Fruit fly (Drosophila melanogaster) whole organism, embryonic: Measurements from ENCODE around the gene CG46459.

Experiments
- Bdp1 ChIP-seq: fragments of 200-800 bp; sonication (Bioruptor generic); optimal IDR thresholded peaks from 3 replicates; lab custom pipeline; 2016; ENCODE audit warnings: missing biosample characterization, missing genetic modification characterization
- CG11695 ChIP-seq: fragments of 200-800 bp; sonication (Bioruptor generic); IDR thresholded peaks from 3 replicates; pipeline ENCODE4 v1.3.6; 2022; ENCODE audit warnings: missing biosample characterization, missing genetic modification characterization
- CG12155 ChIP-seq: fragments of 200-800 bp; sonication (Bioruptor generic); optimal IDR thresholded peaks from 3 replicates; lab custom pipeline; 2016; ENCODE audit warnings: missing biosample characterization, missing genetic modification characterization
- CG12236 ChIP-seq: fragments of 200-800 bp; sonication (Bioruptor generic); optimal IDR thresholded peaks from 2 replicates; lab custom pipeline; 2016; ENCODE audit warnings: missing biosample characterization, missing genetic modification characterization
- CG12391 ChIP-seq: fragments of 200-800 bp; sonication (Bioruptor generic); optimal IDR thresholded peaks from 3 replicates; lab custom pipeline; 2018; ENCODE audit warnings: missing biosample characterization, mild to moderate bottlenecking, missing genetic modification characterization, moderate library complexity
- CG13287 ChIP-seq: fragments of 200-800 bp; sonication (Bioruptor generic); IDR thresholded peaks from 2 replicates; pipeline ENCODE4 v1.3.6; 2022; ENCODE audit warnings: missing biosample characterization, missing genetic modification characterization; ENCODE audit not compliant: partially characterized antibody
- CG14860 ChIP-seq: fragments of 200-800 bp; sonication (Bioruptor generic); IDR thresholded peaks from 3 replicates; pipeline ENCODE4 v1.3.6; 2022; ENCODE audit warnings: missing biosample characterization, missing genetic modification characterization; ENCODE audit not compliant: partially characterized antibody
- CG16815 ChIP-seq: fragments of 200-800 bp; sonication (Bioruptor generic); optimal IDR thresholded peaks from 3 replicates; lab custom pipeline; 2017; ENCODE audit warnings: missing biosample characterization, mild to moderate bottlenecking, missing genetic modification characterization
- CG2116 ChIP-seq: fragments of 200-800 bp; sonication (Bioruptor generic); optimal IDR thresholded peaks from 3 replicates; lab custom pipeline; 2018; ENCODE audit warnings: missing biosample characterization, mild to moderate bottlenecking, missing genetic modification characterization
- CG30020 ChIP-seq: fragments of 200-800 bp; optimal IDR thresholded peaks from 2 replicates; lab custom pipeline; 2019; ENCODE audit warnings: missing biosample characterization, mild to moderate bottlenecking, missing genetic modification characterization, moderate library complexity
- CG32532 ChIP-seq: fragments of 200-800 bp; sonication (Bioruptor generic); IDR thresholded peaks from 2 replicates; pipeline ENCODE4 v1.3.6; 2022; ENCODE audit warnings: missing biosample characterization, missing genetic modification characterization
- CG4617 ChIP-seq: fragments of 200-800 bp; sonication (Bioruptor generic); optimal IDR thresholded peaks from 3 replicates; lab custom pipeline; 2016; ENCODE audit warnings: missing biosample characterization, missing genetic modification characterization, borderline replicate concordance
- CG6272 ChIP-seq: fragments of 200-800 bp; sonication (Bioruptor generic); IDR thresholded peaks from 2 replicates; pipeline ENCODE4 v1.3.6; 2022; ENCODE audit warnings: missing biosample characterization, missing genetic modification characterization
- CG7357 ChIP-seq: fragments of 200-800 bp; sonication (Bioruptor generic); IDR thresholded peaks from 3 replicates; pipeline ENCODE4 v1.3.6; 2022; ENCODE audit warnings: missing biosample characterization, missing genetic modification characterization
- CG8388 ChIP-seq: fragments of 200-800 bp; sonication (Bioruptor generic); optimal IDR thresholded peaks from 2 replicates; lab custom pipeline; 2019; ENCODE audit warnings: missing biosample characterization, mild to moderate bottlenecking, missing genetic modification characterization, moderate library complexity
- CG9876 ChIP-seq: fragments of 200-800 bp; sonication (Bioruptor generic); optimal IDR thresholded peaks from 2 replicates; lab custom pipeline; 2016; ENCODE audit warnings: missing biosample characterization, missing genetic modification characterization
- CG9932 ChIP-seq: fragments of 200-800 bp; sonication (Bioruptor generic); IDR thresholded peaks from 2 replicates; pipeline ENCODE4 v1.3.6; 2022; ENCODE audit warnings: missing biosample characterization, missing genetic modification characterization
- CTCF ChIP-seq: fragments of 200-800 bp; sonication (Bioruptor generic); optimal IDR thresholded peaks from 2 replicates; lab custom pipeline; 2017; ENCODE audit warnings: missing biosample characterization, mild to moderate bottlenecking, missing genetic modification characterization, moderate library complexity
- Dbx ChIP-seq: fragments of 200-800 bp; sonication (Bioruptor generic); IDR thresholded peaks from 3 replicates; pipeline ENCODE4 v1.3.6; 2022; ENCODE audit warnings: missing biosample characterization, missing genetic modification characterization
- Dip3 ChIP-seq: fragments of 200-800 bp; sonication (Bioruptor generic); optimal IDR thresholded peaks from 3 replicates; lab custom pipeline; 2016; ENCODE audit warnings: missing biosample characterization, missing genetic modification characterization
- Fer2 ChIP-seq: fragments of 200-800 bp; sonication (Bioruptor generic); optimal IDR thresholded peaks from 2 replicates; lab custom pipeline; 2018; ENCODE audit warnings: missing biosample characterization, mild to moderate bottlenecking, missing genetic modification characterization, moderate library complexity
- HLHmδ ChIP-seq: fragments of 200-800 bp; sonication (Bioruptor generic); optimal IDR thresholded peaks from 2 replicates; lab custom pipeline; 2018; ENCODE audit warnings: missing biosample characterization, mild to moderate bottlenecking, missing genetic modification characterization, moderate library complexity
- Max ChIP-seq: fragments of 200-800 bp; sonication (Bioruptor generic); optimal IDR thresholded peaks from 2 replicates; lab custom pipeline; 2016; ENCODE audit warnings: missing biosample characterization, mild to moderate bottlenecking, missing genetic modification characterization
- NC2β ChIP-seq: fragments of 200-800 bp; sonication (Bioruptor generic); optimal IDR thresholded peaks from 2 replicates; lab custom pipeline; 2016; ENCODE audit warnings: missing biosample characterization, missing genetic modification characterization
- NK7.1 ChIP-seq: fragments of 200-800 bp; sonication (Bioruptor generic); optimal IDR thresholded peaks from 3 replicates; lab custom pipeline; 2016; ENCODE audit warnings: missing biosample characterization, missing genetic modification characterization
- Rfx ChIP-seq: fragments of 200-800 bp; sonication (Bioruptor generic); IDR thresholded peaks from 2 replicates; pipeline ENCODE4 v1.3.6; 2022; ENCODE audit warnings: missing biosample characterization, missing genetic modification characterization
- Xbp1 ChIP-seq: fragments of 200-800 bp; sonication (Bioruptor generic); optimal IDR thresholded peaks from 3 replicates; lab custom pipeline; 2016; ENCODE audit warnings: missing biosample characterization, mild to moderate bottlenecking, missing genetic modification characterization
- bbx ChIP-seq: fragments of 200-800 bp; sonication (Bioruptor generic); IDR thresholded peaks from 2 replicates; pipeline ENCODE4 v1.3.6; 2022; ENCODE audit warnings: missing biosample characterization, missing genetic modification characterization; ENCODE audit not compliant: partially characterized antibody
- bowl ChIP-seq: fragments of 200-800 bp; sonication (Bioruptor generic); IDR thresholded peaks from 2 replicates; pipeline ENCODE4 v1.3.6; 2022; ENCODE audit warnings: missing biosample characterization, missing genetic modification characterization
- br ChIP-seq: fragments of >200 bp; optimal IDR thresholded peaks from 2 replicates; lab custom pipeline; 2017
- caup ChIP-seq: fragments of 200-800 bp; sonication (Bioruptor generic); optimal IDR thresholded peaks from 3 replicates; lab custom pipeline; 2017; ENCODE audit warnings: missing biosample characterization, mild to moderate bottlenecking, missing genetic modification characterization, moderate library complexity; ENCODE audit not compliant: severe bottlenecking
- ewg ChIP-seq: fragments of 200-800 bp; sonication (Bioruptor generic); optimal IDR thresholded peaks from 3 replicates; lab custom pipeline; 2017; ENCODE audit warnings: mild to moderate bottlenecking, missing biosample characterization, missing genetic modification reagents, missing genetic modification characterization
- exex ChIP-seq: fragments of 200-800 bp; sonication (Bioruptor generic); optimal IDR thresholded peaks from 4 replicates; lab custom pipeline; 2018; ENCODE audit warnings: missing biosample characterization, mild to moderate bottlenecking, missing genetic modification characterization, moderate library complexity
- fd3F ChIP-seq: fragments of 200-800 bp; sonication (Bioruptor generic); optimal IDR thresholded peaks from 2 replicates; lab custom pipeline; 2018; ENCODE audit warnings: missing biosample characterization, mild to moderate bottlenecking, missing genetic modification characterization, moderate library complexity
- fu2 ChIP-seq: fragments of 200-800 bp; sonication (Bioruptor generic); optimal IDR thresholded peaks from 2 replicates; lab custom pipeline; 2016; ENCODE audit warnings: missing biosample characterization, missing genetic modification characterization
- grau ChIP-seq: fragments of 200-800 bp; optimal IDR thresholded peaks from 3 replicates; lab custom pipeline; 2019; ENCODE audit warnings: missing biosample characterization, mild to moderate bottlenecking, missing genetic modification characterization, moderate library complexity
- hb ChIP-seq: fragments of 200-800 bp; sonication (Bioruptor generic); IDR thresholded peaks from 3 replicates; pipeline ENCODE4 v1.3.6; 2022; ENCODE audit warnings: missing biosample characterization, missing genetic modification characterization; ENCODE audit not compliant: partially characterized antibody
- knrl ChIP-seq: fragments of 200-800 bp; sonication (Bioruptor generic); IDR thresholded peaks from 3 replicates; pipeline ENCODE4 v1.3.6; 2022; ENCODE audit warnings: missing biosample characterization, missing genetic modification characterization; ENCODE audit not compliant: partially characterized antibody
- lab ChIP-seq: fragments of 200-800 bp; sonication (Bioruptor generic); optimal IDR thresholded peaks from 3 replicates; lab custom pipeline; 2017; ENCODE audit warnings: missing biosample characterization, missing genetic modification characterization, mild to moderate bottlenecking, moderate library complexity, missing genetic modification reagents
- lbe ChIP-seq: fragments of 200-800 bp; sonication (Bioruptor generic); optimal IDR thresholded peaks from 2 replicates; lab custom pipeline; 2016; ENCODE audit warnings: missing biosample characterization, mild to moderate bottlenecking, missing genetic modification characterization
- lov ChIP-seq, 2 experiments: fragments of 200-800 bp in 1 of 2; fragments of >200 bp in 1 of 2; sonication (Bioruptor generic) in 1 of 2; IDR thresholded peaks in 1 of 2; optimal IDR thresholded peaks in 1 of 2; 2 replicates in 1 of 2; 3 replicates in 1 of 2; pipeline versions ENCODE4 v1.3.6 to Lab custom; 2017 to 2022; ENCODE audit warnings: missing biosample characterization in 1 of 2, missing genetic modification characterization in 1 of 2
- mld ChIP-seq: fragments of 200-800 bp; sonication (Bioruptor generic); IDR thresholded peaks from 3 replicates; pipeline ENCODE4 v1.3.6; 2022; ENCODE audit warnings: missing biosample characterization, missing genetic modification characterization; ENCODE audit not compliant: partially characterized antibody
- p53 ChIP-seq: fragments of 200-800 bp; sonication (Bioruptor generic); optimal IDR thresholded peaks from 2 replicates; lab custom pipeline; 2016; ENCODE audit warnings: missing biosample characterization, missing genetic modification characterization
- pnt ChIP-seq: fragments of 200-800 bp; sonication (Bioruptor generic); optimal IDR thresholded peaks from 3 replicates; lab custom pipeline; 2016; ENCODE audit warnings: missing biosample characterization, missing genetic modification characterization
- pum ChIP-seq: fragments of 200-800 bp; sonication (Bioruptor generic); optimal IDR thresholded peaks from 2 replicates; lab custom pipeline; 2016; ENCODE audit warnings: missing biosample characterization, missing genetic modification characterization
- stwl ChIP-seq: fragments of 200-800 bp; sonication (Bioruptor generic); optimal IDR thresholded peaks from 3 replicates; lab custom pipeline; 2018; ENCODE audit warnings: missing biosample characterization, mild to moderate bottlenecking, missing genetic modification characterization, moderate library complexity
- trh ChIP-seq: fragments of 200-800 bp; sonication (Bioruptor generic); optimal IDR thresholded peaks from 2 replicates; lab custom pipeline; 2016; ENCODE audit warnings: missing biosample characterization, missing genetic modification characterization
- tx ChIP-seq: fragments of 200-800 bp; sonication (Bioruptor generic); optimal IDR thresholded peaks from 2 replicates; lab custom pipeline; 2016; ENCODE audit warnings: missing biosample characterization, missing genetic modification characterization
- zfh1 ChIP-seq: fragments of 200-800 bp; sonication (Bioruptor generic); IDR thresholded peaks from 3 replicates; pipeline ENCODE4 v1.3.6; 2022; ENCODE audit warnings: missing biosample characterization, missing genetic modification characterization

CG46459 gene

dm6 chr3R:10675101-10675500 is 21.3 kb upstream of the CG46459 start (continued):
- TF ChIP-seq lab (GFP tag; lab: Kevin White, UChicago) (peak; percentile 65), HLHmδ (GFP tag; lab: Kevin White, UChicago) (no peak), bowl (GFP tag; lab: Robert Waterston, UW) (no peak), fd3F (GFP tag; lab: Kevin White, UChicago) (no peak), CG8388 (GFP tag; lab: Kevin White, UChicago) (no peak), CG9932 (GFP tag; lab: Robert Waterston, UW) (peak; percentile 40; the same call in 1 of the 2 replicates), CG16815 (GFP tag; lab: Kevin White, UChicago) (no peak), lov (optimal IDR thresholded peaks at IDR 0.05; lab: Kevin White, UChicago) (no peak), lov (GFP tag; IDR thresholded peaks at IDR 0.05; lab: Robert Waterston, UW) (no peak), p53 (peak; percentile 58), CG12155 (GFP tag; lab: Kevin White, UChicago) (peak; percentile 15), Dip3 (GFP tag; lab: Kevin White, UChicago) (peak; percentile 20), CG4617 (peak; percentile 1), knrl (peak; percentile 92), zfh1 (GFP tag; lab: Robert Waterston, UW) (no peak), ewg (no peak), br (lab: Kevin White, UChicago) (no peak), NK7.1 (GFP tag; lab: Kevin White, UChicago) (no peak), CG11695 (no peak), trh (GFP tag; lab: Kevin White, UChicago) (no peak), CG12391 (tag; lab: Kevin White, UChicago) (peak; percentile 30), pnt (GFP tag; lab: Kevin White, UChicago) (peak; percentile 23), exex (tag; lab: Kevin White, UChicago) (peak; percentile 22), Fer2 (no peak), Bdp1 (GFP tag; lab: Kevin White, UChicago) (no peak), caup (peak; percentile 73), CG6272 (no peak), Dbx (GFP tag; lab: Robert Waterston, UW) (peak; percentile 82), CG12236 (GFP tag; lab: Kevin White, UChicago) (no peak), Max (GFP tag; lab: Kevin White, UChicago) (peak; percentile 7), grau (tag; lab: Kevin White, UChicago) (peak; percentile 35), CTCF (peak; percentile 88), mld (peak; percentile 46; the same call in 1 of the 3 replicates), CG14860 (GFP tag; lab: Robert Waterston, UW) (peak; percentile 55; the same call in 2 of the 3 replicates), stwl (peak; percentile 85), CG7357 (GFP tag; lab: Robert Waterston, UW) (no peak), fu2 (GFP tag; lab: Kevin White, UChicago) (peak; percentile 23), lbe (GFP tag; lab: Kevin White, UChicago) (peak; percentile 47), Rfx (GFP tag; lab: Robert Waterston, UW) (peak; percentile 48), pum (GFP tag; lab: Kevin White, UChicago) (peak; percentile 16), NC2β (GFP tag; lab: Kevin White, UChicago) (no peak), tx (GFP tag; lab: Kevin White, UChicago) (no peak), CG32532 (GFP tag; lab: Robert Waterston, UW) (peak; percentile 72; the same call in 1 of the 2 replicates), bbx (GFP tag; lab: Robert Waterston, UW) (peak; percentile 82), CG2116 (GFP tag; lab: Kevin White, UChicago) (peak; percentile 19), CG13287 (GFP tag; lab: Robert Waterston, UW) (peak; percentile 92), CG9876 (peak; percentile 61), hb (peak; percentile 69; the same call in 2 of the 3 replicates), Xbp1 (GFP tag; lab: Kevin White, UChicago) (peak; percentile 35), CG30020 (tag; lab: Kevin White, UChicago) (no peak)
